Worm (Caenorhabditis elegans) whole organism, mixed stage, embryonic: ENCODE measurements around the gene srh-63.

ENCODE experiments used
- nhr-76 ChIP-seq: sonication (generic microtip); optimal IDR thresholded peaks from 2 replicates; lab custom pipeline; 2017; ENCODE audit warnings: missing biosample characterization, missing genetic modification characterization
- snpc-4 ChIP-seq: fragments of 150-350 bp; optimal IDR thresholded peaks from 2 replicates; lab custom pipeline; 2014; ENCODE audit warnings: missing biosample characterization, missing genetic modification characterization
- unc-62 ChIP-seq: fragments of 150-350 bp; optimal IDR thresholded peaks from 2 replicates; lab custom pipeline; 2014; ENCODE audit warnings: missing biosample characterization, missing genetic modification reagents, missing genetic modification characterization
- zip-8 ChIP-seq: fragments of 150-350 bp; optimal IDR thresholded peaks from 2 replicates; lab custom pipeline; 2014; ENCODE audit warnings: missing biosample characterization, missing genetic modification characterization

DNA sequence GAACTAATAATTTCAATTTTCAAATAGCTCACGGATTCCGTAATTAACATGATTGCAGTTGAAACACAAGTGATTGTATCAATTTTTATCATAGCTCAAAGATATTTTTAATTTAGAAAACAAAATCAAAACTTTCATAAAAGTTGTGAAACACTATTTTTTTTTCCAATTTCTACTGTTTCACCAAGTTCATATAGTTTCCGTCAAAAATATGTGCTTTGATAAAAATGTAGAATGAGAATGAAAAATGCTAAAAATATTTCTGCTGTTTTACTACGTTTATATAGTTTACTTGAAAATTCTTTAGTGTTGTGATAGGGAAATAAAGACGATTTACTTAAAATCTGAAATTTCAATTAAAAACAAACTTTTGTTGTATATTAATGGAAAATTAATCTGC, 28.2 kb upstream of the srh-63 start:
- TF ChIP-seq nhr-76: no peak
- no peak for TF ChIP-seq zip-8 (tag; lab: Kevin White, UChicago)
- TF ChIP-seq snpc-4: no peak
- TF ChIP-seq unc-62 (GFP tag; lab: Kevin White, UChicago): no peak
